Worm (Caenorhabditis elegans): Measurements from ENCODE around the gene Y66D12A.10.

Gene Y66D12A.10

ce11 chrIII:11581372-11581771 lies 15.7 kb downstream of the Y66D12A.10 start, which contains the start of the genes Y66D12A.6 and ceh-92 (continued):
- no peak for TF ChIP-seq hrde-1 (tag; optimal IDR thresholded peaks at IDR 0.05; ENCODE audit: borderline replicate concordance)
- TF ChIP-seq lin-26 (GFP tag; IDR thresholded peaks at IDR 0.05), result no peak
- TF ChIP-seq madf-8 (GFP tag; conservative IDR thresholded peaks at IDR 0.05), result no peak
- no peak for TF ChIP-seq unc-62 (GFP tag; optimal IDR thresholded peaks at IDR 0.05)
- peak; percentile 70 for TF ChIP-seq F49E8.2 (tag; optimal IDR thresholded peaks at IDR 0.05; ENCODE audit: insufficient read depth)
- TF ChIP-seq hsf-1 (GFP tag; IDR thresholded peaks at IDR 0.05), result no peak
- TF ChIP-seq nhr-179 (tag; optimal IDR thresholded peaks at IDR 0.05), result no peak
- TF ChIP-seq dox-1 (GFP tag; IDR thresholded peaks at IDR 0.05), result peak; percentile 37; the same call in 1 of the 2 replicates
- no peak for TF ChIP-seq dpff-1 (tag; optimal IDR thresholded peaks at IDR 0.05)
- TF ChIP-seq ztf-28 (GFP tag; IDR thresholded peaks at IDR 0.05), result no peak
- TF ChIP-seq die-1 (tag; optimal IDR thresholded peaks at IDR 0.05), result no peak
- no peak for TF ChIP-seq rpc-1 (optimal IDR thresholded peaks at IDR 0.05)
- no peak for TF ChIP-seq rpc-1 (tag; optimal IDR thresholded peaks at IDR 0.05)
- TF ChIP-seq zim-3 (tag; optimal IDR thresholded peaks at IDR 0.05), result no peak
- no peak for TF ChIP-seq repo-1 (tag; optimal IDR thresholded peaks at IDR 0.05)
- TF ChIP-seq let-526 (GFP tag; IDR thresholded peaks at IDR 0.05), result no peak
- no peak for TF ChIP-seq attf-5 (GFP tag; optimal IDR thresholded peaks at IDR 0.05)
- TF ChIP-seq lsl-1 (GFP tag; optimal IDR thresholded peaks at IDR 0.05), result peak; percentile 78
- no peak for TF ChIP-seq tbp1 (GFP tag; optimal IDR thresholded peaks at IDR 0.05)
- TF ChIP-seq K11D2.4 (GFP tag; IDR thresholded peaks at IDR 0.05), result no peak
- TF ChIP-seq egl-44 (GFP tag; IDR thresholded peaks at IDR 0.05), result no peak
- TF ChIP-seq atf-7 (tag; optimal IDR thresholded peaks at IDR 0.05), result no peak
- no peak for TF ChIP-seq tbx-9 (tag; optimal IDR thresholded peaks at IDR 0.05; ENCODE audit: borderline replicate concordance)
- no peak for TF ChIP-seq hmg-1.2 (GFP tag; IDR thresholded peaks at IDR 0.05)
- no peak for TF ChIP-seq T26A5.8 (tag; optimal IDR thresholded peaks at IDR 0.05)
- no peak for TF ChIP-seq sea-2 (GFP tag; IDR thresholded peaks at IDR 0.05)
- TF ChIP-seq nfyb-1 (GFP tag; IDR thresholded peaks at IDR 0.05), result no peak
- no peak for TF ChIP-seq ztf-6 (GFP tag; IDR thresholded peaks at IDR 0.05)
- no peak for TF ChIP-seq bed-2 (GFP tag; IDR thresholded peaks at IDR 0.05)
- TF ChIP-seq him-1 (tag; optimal IDR thresholded peaks at IDR 0.05), result no peak
- no peak for TF ChIP-seq nfya-2 (GFP tag; IDR thresholded peaks at IDR 0.05)
- no peak for TF ChIP-seq egl-18 (GFP tag; IDR thresholded peaks at IDR 0.05)
- TF ChIP-seq athp-1 (tag; optimal IDR thresholded peaks at IDR 0.05), result no peak
- TF ChIP-seq F22D6.2 (tag; optimal IDR thresholded peaks at IDR 0.05), result no peak
- TF ChIP-seq madf-6 (GFP tag; IDR thresholded peaks at IDR 0.05), result peak; percentile 64
- no peak for TF ChIP-seq mxl-1 (tag; optimal IDR thresholded peaks at IDR 0.05)
- TF ChIP-seq pha-4 (tag; optimal IDR thresholded peaks at IDR 0.05), result no peak
- TF ChIP-seq Y53G8AR.9 (GFP tag; conservative IDR thresholded peaks at IDR 0.05), result no peak
- TF ChIP-seq C06A6.2 (GFP tag; conservative IDR thresholded peaks at IDR 0.05), result no peak
- no peak for TF ChIP-seq ZK185.1 (tag; optimal IDR thresholded peaks at IDR 0.05; ENCODE audit: poor library complexity, severe bottlenecking)
- TF ChIP-seq unc-130 (GFP tag; optimal IDR thresholded peaks at IDR 0.05), result no peak
- TF ChIP-seq ztf-18 (tag; optimal IDR thresholded peaks at IDR 0.05), result no peak
- no peak for TF ChIP-seq fkh-3 (tag; optimal IDR thresholded peaks at IDR 0.05)
- TF ChIP-seq dpl-1 (GFP tag; optimal IDR thresholded peaks at IDR 0.05), result peak; percentile 25
- no peak for TF ChIP-seq Y95B8A.8 (GFP tag; IDR thresholded peaks at IDR 0.05)
- TF ChIP-seq ztf-22 (GFP tag; optimal IDR thresholded peaks at IDR 0.05), result no peak
- TF ChIP-seq aptf-2 (GFP tag; conservative IDR thresholded peaks at IDR 0.05), result no peak
- TF ChIP-seq bed-1 (GFP tag; IDR thresholded peaks at IDR 0.05), result no peak
- peak; percentile 5 for TF ChIP-seq F23B12.7 (tag; optimal IDR thresholded peaks at IDR 0.05; ENCODE audit: insufficient read depth)
- TF ChIP-seq ceh-91 (GFP tag; IDR thresholded peaks at IDR 0.05), result peak; percentile 49; the same call in 1 of the 2 replicates
- no peak for TF ChIP-seq F57C9.4 (tag; optimal IDR thresholded peaks at IDR 0.05)

All from whole organism, young adult.